Fruit fly (Drosophila melanogaster) whole organism, embryonic: ENCODE results near the gene ver.

Experiments used
- B-H2 ChIP-seq: fragments of 200-800 bp; sonication (Bioruptor generic); optimal IDR thresholded peaks from 2 replicates; lab custom pipeline; 2018; ENCODE audit warnings: missing biosample characterization, mild to moderate bottlenecking, missing genetic modification characterization
- BtbVII ChIP-seq: fragments of 200-800 bp; sonication (Bioruptor generic); optimal IDR thresholded peaks from 3 replicates; lab custom pipeline; 2017; ENCODE audit warnings: missing biosample characterization, mild to moderate bottlenecking, missing genetic modification characterization
- CG10209 ChIP-seq: fragments of 200-800 bp; sonication (Bioruptor generic); optimal IDR thresholded peaks from 3 replicates; lab custom pipeline; 2017; ENCODE audit warnings: missing biosample characterization, mild to moderate bottlenecking, missing genetic modification characterization, missing genetic modification reagents
- CG10462 ChIP-seq: fragments of 200-800 bp; sonication (Bioruptor generic); optimal IDR thresholded peaks from 2 replicates; lab custom pipeline; 2016; ENCODE audit warnings: missing biosample characterization, missing genetic modification characterization
- CG10654 ChIP-seq: fragments of 200-800 bp; sonication (Bioruptor generic); optimal IDR thresholded peaks from 2 replicates; lab custom pipeline; 2016; ENCODE audit warnings: missing biosample characterization, missing genetic modification characterization
- CG12769 ChIP-seq: fragments of 200-800 bp; sonication (Bioruptor generic); optimal IDR thresholded peaks from 2 replicates; lab custom pipeline; 2019; ENCODE audit warnings: missing biosample characterization, mild to moderate bottlenecking, missing genetic modification characterization, moderate library complexity
- CG13624 ChIP-seq: fragments of 200-800 bp; sonication (Bioruptor generic); optimal IDR thresholded peaks from 2 replicates; lab custom pipeline; 2016; ENCODE audit warnings: missing biosample characterization, missing genetic modification characterization
- CG13894 ChIP-seq: fragments of 200-800 bp; sonication (Bioruptor generic); optimal IDR thresholded peaks from 3 replicates; lab custom pipeline; 2018; ENCODE audit warnings: missing biosample characterization, mild to moderate bottlenecking, missing genetic modification characterization, moderate library complexity
- CG14667 ChIP-seq: fragments of 200-800 bp; sonication (Bioruptor generic); IDR thresholded peaks from 2 replicates; pipeline ENCODE4 v1.3.6; 2022; ENCODE audit warnings: missing biosample characterization, missing genetic modification characterization
- CG15696 ChIP-seq: fragments of 200-800 bp; sonication (Bioruptor generic); optimal IDR thresholded peaks from 2 replicates; lab custom pipeline; 2019; ENCODE audit warnings: missing biosample characterization, mild to moderate bottlenecking, missing genetic modification characterization, moderate library complexity
- CG2116 ChIP-seq: fragments of 200-800 bp; sonication (Bioruptor generic); optimal IDR thresholded peaks from 3 replicates; lab custom pipeline; 2018; ENCODE audit warnings: missing biosample characterization, mild to moderate bottlenecking, missing genetic modification characterization
- CG30431 ChIP-seq: fragments of 200-800 bp; sonication (Bioruptor generic); optimal IDR thresholded peaks from 2 replicates; lab custom pipeline; 2017; ENCODE audit warnings: missing biosample characterization, missing genetic modification characterization
- CG3838 ChIP-seq: fragments of 200-800 bp; sonication (Bioruptor generic); optimal IDR thresholded peaks from 3 replicates; lab custom pipeline; 2016; ENCODE audit warnings: missing biosample characterization, missing genetic modification characterization
- CG4820 ChIP-seq: fragments of 200-800 bp; sonication (Bioruptor generic); optimal IDR thresholded peaks from 3 replicates; lab custom pipeline; 2016; ENCODE audit warnings: missing biosample characterization, missing genetic modification characterization
- CG5180 ChIP-seq: fragments of 200-800 bp; sonication (Bioruptor generic); optimal IDR thresholded peaks from 3 replicates; lab custom pipeline; 2017; ENCODE audit warnings: missing biosample characterization, missing genetic modification characterization, mild to moderate bottlenecking, moderate library complexity, missing genetic modification reagents
- CG6689 ChIP-seq: fragments of 200-800 bp; sonication (Bioruptor generic); IDR thresholded peaks from 2 replicates; pipeline ENCODE4 v1.3.6; 2022; ENCODE audit warnings: missing biosample characterization, missing genetic modification characterization
- CG8924 ChIP-seq: fragments of 200-800 bp; optimal IDR thresholded peaks from 3 replicates; lab custom pipeline; 2019; ENCODE audit warnings: missing biosample characterization, mild to moderate bottlenecking, missing genetic modification characterization, moderate library complexity
- D19A ChIP-seq: fragments of 200-800 bp; optimal IDR thresholded peaks from 3 replicates; lab custom pipeline; 2019; ENCODE audit warnings: missing biosample characterization, mild to moderate bottlenecking, missing genetic modification characterization, moderate library complexity
- Fer1 ChIP-seq: fragments of 200-800 bp; sonication (Bioruptor generic); optimal IDR thresholded peaks from 2 replicates; lab custom pipeline; 2017; ENCODE audit warnings: missing biosample characterization, mild to moderate bottlenecking, missing genetic modification characterization
- H2.0 ChIP-seq: fragments of 200-800 bp; sonication (Bioruptor generic); IDR thresholded peaks from 2 replicates; pipeline ENCODE4 v1.3.6; 2022; ENCODE audit warnings: missing biosample characterization, missing genetic modification characterization
- Hr51 ChIP-seq, 2 experiments: fragments of 200-800 bp; sonication (Bioruptor generic); optimal IDR thresholded peaks; 2 replicates in 1 of 2; 3 replicates in 1 of 2; lab custom pipeline; 2016 to 2018; ENCODE audit warnings: missing biosample characterization in 2 of 2, missing genetic modification characterization in 2 of 2, mild to moderate bottlenecking in 1 of 2, moderate library complexity in 1 of 2
- Hr78 ChIP-seq, 2 experiments: fragments of 200-800 bp in 1 of 2; fragments of >200 bp in 1 of 2; sonication (Bioruptor generic) in 1 of 2; optimal IDR thresholded peaks; 2 replicates each; lab custom pipeline; 2017 to 2019; ENCODE audit warnings: missing biosample characterization in 2 of 2, missing genetic modification characterization in 2 of 2, mild to moderate bottlenecking in 1 of 2, moderate library complexity in 1 of 2
- Jarid2 ChIP-seq: fragments of 200-800 bp; sonication (Bioruptor generic); optimal IDR thresholded peaks from 3 replicates; lab custom pipeline; 2017; ENCODE audit warnings: mild to moderate bottlenecking, missing biosample characterization, missing genetic modification reagents, missing genetic modification characterization
- MTF-1 ChIP-seq: fragments of 200-800 bp; sonication (Bioruptor generic); optimal IDR thresholded peaks from 2 replicates; lab custom pipeline; 2018; ENCODE audit warnings: missing biosample characterization, mild to moderate bottlenecking, missing genetic modification characterization, borderline replicate concordance
- Med ChIP-seq: fragments of 200-800 bp; sonication (Bioruptor generic); peaks from one replicate; lab custom pipeline; 2016; ENCODE audit warnings: missing biosample characterization, missing genetic modification characterization, mild to moderate bottlenecking, inconsistent platforms, moderate library complexity
- Myb ChIP-seq: fragments of 200-800 bp; sonication (Bioruptor generic); optimal IDR thresholded peaks from 2 replicates; lab custom pipeline; 2016; ENCODE audit warnings: missing biosample characterization, missing genetic modification characterization
- NC2α ChIP-seq: fragments of 200-800 bp; sonication (Bioruptor generic); optimal IDR thresholded peaks from 2 replicates; lab custom pipeline; 2016; ENCODE audit warnings: missing biosample characterization, missing genetic modification characterization
- Nf-YC ChIP-seq: fragments of 200-800 bp; optimal IDR thresholded peaks from 3 replicates; lab custom pipeline; 2019; ENCODE audit warnings: missing biosample characterization, mild to moderate bottlenecking, missing genetic modification characterization, moderate library complexity
- Scr ChIP-seq: fragments of 200-800 bp; sonication (Bioruptor generic); IDR thresholded peaks from 2 replicates; pipeline ENCODE4 v1.3.6; 2022; ENCODE audit warnings: missing biosample characterization, missing genetic modification characterization; ENCODE audit not compliant: partially characterized antibody
- Side ChIP-seq: fragments of 200-800 bp; sonication (Bioruptor generic); optimal IDR thresholded peaks from 2 replicates; lab custom pipeline; 2016; ENCODE audit warnings: missing biosample characterization, missing genetic modification characterization
- Sox100B ChIP-seq: fragments of 200-800 bp; sonication (Bioruptor generic); optimal IDR thresholded peaks from 3 replicates; lab custom pipeline; 2018; ENCODE audit warnings: missing biosample characterization, mild to moderate bottlenecking, missing genetic modification characterization
- Sox102F ChIP-seq: fragments of 200-800 bp; sonication (Bioruptor generic); optimal IDR thresholded peaks from 2 replicates; lab custom pipeline; 2018; ENCODE audit warnings: missing biosample characterization, mild to moderate bottlenecking, missing genetic modification characterization, moderate library complexity
- Sry-δ ChIP-seq: fragments of 200-800 bp; sonication (Bioruptor generic); optimal IDR thresholded peaks from 2 replicates; lab custom pipeline; 2016; ENCODE audit warnings: missing biosample characterization, missing genetic modification characterization
- amos ChIP-seq: fragments of 200-800 bp; sonication (Bioruptor generic); IDR thresholded peaks from 2 replicates; pipeline ENCODE4 v1.3.6; 2022; ENCODE audit warnings: missing biosample characterization, missing genetic modification characterization; ENCODE audit not compliant: partially characterized antibody
- ash1 ChIP-seq: fragments of 200-800 bp; sonication (Bioruptor generic); optimal IDR thresholded peaks from 2 replicates; lab custom pipeline; 2018; ENCODE audit warnings: missing biosample characterization, mild to moderate bottlenecking, missing genetic modification characterization
- bbx ChIP-seq: fragments of 200-800 bp; sonication (Bioruptor generic); IDR thresholded peaks from 2 replicates; pipeline ENCODE4 v1.3.6; 2022; ENCODE audit warnings: missing biosample characterization, missing genetic modification characterization; ENCODE audit not compliant: partially characterized antibody
- bcd ChIP-seq: fragments of 200-800 bp; sonication (Bioruptor generic); optimal IDR thresholded peaks from 2 replicates; lab custom pipeline; 2017; ENCODE audit warnings: missing biosample characterization, mild to moderate bottlenecking, missing genetic modification characterization
- gsb ChIP-seq: fragments of 200-800 bp; sonication (Bioruptor generic); IDR thresholded peaks from 2 replicates; pipeline ENCODE4 v1.3.6; 2022; ENCODE audit warnings: missing biosample characterization, missing genetic modification characterization
- lilli ChIP-seq: fragments of 200-800 bp; sonication (Bioruptor generic); optimal IDR thresholded peaks from 3 replicates; lab custom pipeline; 2016; ENCODE audit warnings: missing biosample characterization, missing genetic modification characterization
- maf-S ChIP-seq: fragments of 200-800 bp; sonication (Bioruptor generic); optimal IDR thresholded peaks from 2 replicates; lab custom pipeline; 2016; ENCODE audit warnings: missing biosample characterization, missing genetic modification characterization
- org-1 ChIP-seq: fragments of 200-800 bp; sonication (Bioruptor generic); optimal IDR thresholded peaks from 2 replicates; lab custom pipeline; 2017; ENCODE audit warnings: missing biosample characterization, missing genetic modification characterization
- pzg ChIP-seq: fragments of 200-800 bp; sonication (Bioruptor generic); optimal IDR thresholded peaks from 3 replicates; lab custom pipeline; 2018; ENCODE audit warnings: missing biosample characterization, mild to moderate bottlenecking, missing genetic modification characterization, moderate library complexity
- sr ChIP-seq: fragments of 200-800 bp; sonication (Bioruptor generic); IDR thresholded peaks from 3 replicates; pipeline ENCODE4 v1.3.6; 2022; ENCODE audit warnings: missing biosample characterization, missing genetic modification characterization
- ssp ChIP-seq: fragments of 200-800 bp; sonication (Bioruptor generic); IDR thresholded peaks from 2 replicates; pipeline ENCODE4 v1.3.6; 2022; ENCODE audit warnings: missing biosample characterization, missing genetic modification characterization
- sug ChIP-seq: fragments of 200-800 bp; optimal IDR thresholded peaks from 2 replicates; lab custom pipeline; 2019; ENCODE audit warnings: missing biosample characterization, mild to moderate bottlenecking, missing genetic modification characterization, moderate library complexity
- tio ChIP-seq: fragments of 200-800 bp; sonication (Bioruptor generic); optimal IDR thresholded peaks from 2 replicates; lab custom pipeline; 2017; ENCODE audit warnings: missing biosample characterization, missing genetic modification characterization, inconsistent platforms
- tna ChIP-seq: fragments of 200-800 bp; sonication (Bioruptor generic); IDR thresholded peaks from 2 replicates; pipeline ENCODE4 v1.3.6; 2022; ENCODE audit warnings: missing biosample characterization, missing genetic modification characterization; ENCODE audit not compliant: partially characterized antibody
- unc-4 ChIP-seq: fragments of 200-800 bp; sonication (Bioruptor generic); IDR thresholded peaks from 2 replicates; pipeline ENCODE4 v1.3.6; 2022; ENCODE audit warnings: missing biosample characterization, missing genetic modification characterization; ENCODE audit not compliant: partially characterized antibody
- vvl ChIP-seq: fragments of 200-800 bp; sonication (Bioruptor generic); IDR thresholded peaks from 2 replicates; pipeline ENCODE4 v1.3.6; 2022; ENCODE audit warnings: missing biosample characterization, missing genetic modification characterization

Gene ver

dm6 chr3L:12495312-12495725 is 28.5 kb upstream of the ver start (continued):
- peak; percentile 0 for TF ChIP-seq sug (tag; lab: Kevin White, UChicago)
- peak; percentile 25 for TF ChIP-seq CG30431 (GFP tag; lab: Kevin White, UChicago)
- TF ChIP-seq Hr78 (GFP tag; optimal IDR thresholded peaks at IDR 0.05; lab: Kevin White, UChicago), result no peak
- TF ChIP-seq maf-S (GFP tag; lab: Kevin White, UChicago), result no peak
- no peak for TF ChIP-seq CG2116 (GFP tag; lab: Kevin White, UChicago)
- TF ChIP-seq org-1 (GFP tag; lab: Kevin White, UChicago), result peak; percentile 36
- no peak for TF ChIP-seq Jarid2 (GFP tag; lab: Kevin White, UChicago)
- peak; percentile 15 for TF ChIP-seq bcd
- no peak for TF ChIP-seq CG13624
- peak in 1 of 2 experiments; percentile 58 for TF ChIP-seq Hr51 (GFP tag; optimal IDR thresholded peaks at IDR 0.05; lab: Kevin White, UChicago)
- peak; percentile 30 for TF ChIP-seq CG4820
- no peak for TF ChIP-seq Myb
- peak; percentile 35 for TF ChIP-seq CG10654
- TF ChIP-seq lilli (GFP tag; lab: Kevin White, UChicago), result peak; percentile 53
- peak; percentile 27 for TF ChIP-seq CG5180
- no peak for TF ChIP-seq tna (GFP tag; lab: Robert Waterston, UW)
- TF ChIP-seq CG14667 (GFP tag; lab: Robert Waterston, UW), result 0 out of 2 replicates have a peak, but pooled peaks have one; percentile 31
- TF ChIP-seq CG3838 (GFP tag; lab: Kevin White, UChicago), result no peak
- no peak for TF ChIP-seq BtbVII
- TF ChIP-seq Sry-δ (GFP tag; lab: Kevin White, UChicago), result no peak
- TF ChIP-seq CG10462 (GFP tag; lab: Kevin White, UChicago), result no peak
- peak; percentile 26 for TF ChIP-seq tio (GFP tag; lab: Kevin White, UChicago)
- TF ChIP-seq gsb, result no peak
- no peak for TF ChIP-seq CG15696 (tag; lab: Kevin White, UChicago)
- no peak for TF ChIP-seq pzg (GFP tag; lab: Kevin White, UChicago)
- no peak for TF ChIP-seq ash1 (GFP tag; lab: Kevin White, UChicago)
- peak; percentile 36 for TF ChIP-seq CG8924 (tag; lab: Kevin White, UChicago)
- peak; percentile 51 for TF ChIP-seq Sox100B
- TF ChIP-seq CG10209 (GFP tag; lab: Kevin White, UChicago), result peak; percentile 35
- peak; percentile 35 for TF ChIP-seq Fer1 (GFP tag; lab: Kevin White, UChicago)
- no peak for TF ChIP-seq B-H2 (GFP tag; lab: Kevin White, UChicago)
- TF ChIP-seq D19A (tag; lab: Kevin White, UChicago), result peak; percentile 43
- no peak for TF ChIP-seq Side

- no peak for TF ChIP-seq MTF-1 (GFP tag; lab: Kevin White, UChicago)
- TF ChIP-seq CG13894 (tag; lab: Kevin White, UChicago), result peak; percentile 22
- no peak for TF ChIP-seq bbx
- TF ChIP-seq sr (GFP tag; lab: Robert Waterston, UW), result peak; percentile 38; the same call in 1 of the 3 replicates
- peak; percentile 47 for TF ChIP-seq CG12769 (tag; lab: Kevin White, UChicago)
- TF ChIP-seq Scr (GFP tag; lab: Robert Waterston, UW), result peak; percentile 29; the same call in 1 of the 2 replicates
- TF ChIP-seq H2.0 (GFP tag; lab: Robert Waterston, UW), result no peak
- peak; percentile 25; the same call in 1 of the 2 replicates for TF ChIP-seq vvl (GFP tag; lab: Robert Waterston, UW)
- peak; percentile 4 for TF ChIP-seq Sox102F (GFP tag; lab: Kevin White, UChicago)
- TF ChIP-seq amos (GFP tag; lab: Robert Waterston, UW), result peak; percentile 24; the same call in 1 of the 2 replicates
- no peak for TF ChIP-seq NC2α (GFP tag; lab: Kevin White, UChicago)
- 0 out of 2 replicates have a peak, but pooled peaks have one; percentile 11 for TF ChIP-seq CG6689 (GFP tag; lab: Robert Waterston, UW)
- TF ChIP-seq Med (GFP tag; lab: Kevin White, UChicago), result peak; percentile 81
- no peak for TF ChIP-seq ssp (GFP tag; lab: Robert Waterston, UW)
- TF ChIP-seq Nf-YC (tag; lab: Kevin White, UChicago), result peak; percentile 8
- no peak for TF ChIP-seq unc-4 (GFP tag; lab: Robert Waterston, UW)
Measured at dm6 chr3L:12496428-12497344, 27.1 kb upstream of the ver start, which contains the start of gene CG10657. Gene CG10657 (minus strand): TSS chr3L:12497216.
